Worm (Caenorhabditis elegans) whole organism, L1 larva: ENCODE results near the gene zhp-4.

ENCODE experiments used
- C34B4.2 ChIP-seq: sonication (generic microtip); optimal IDR thresholded peaks from 2 replicates; lab custom pipeline; 2017; ENCODE audit warnings: mild to moderate bottlenecking, missing genetic modification characterization, missing compliant biosample characterization
- aly-2 ChIP-seq: fragments of 150-350 bp; optimal IDR thresholded peaks from 2 replicates; lab custom pipeline; 2014; ENCODE audit warnings: missing biosample characterization, missing genetic modification characterization
- ceh-90 ChIP-seq: sonication (generic microtip); optimal IDR thresholded peaks from 2 replicates; lab custom pipeline; 2016; ENCODE audit warnings: missing genetic modification characterization, missing compliant biosample characterization
- egl-27 ChIP-seq, 2 experiments: fragments of 150-350 bp in 1 of 2; sonication (generic microtip); optimal IDR thresholded peaks; 3 replicates each; lab custom pipeline; 2017 to 2018; ENCODE audit warnings: missing biosample characterization in 2 of 2, missing genetic modification characterization in 2 of 2, missing genetic modification reagents in 2 of 2
- fkh-10 ChIP-seq: sonication (generic microtip); optimal IDR thresholded peaks from 2 replicates; lab custom pipeline; 2017; ENCODE audit warnings: missing biosample characterization, missing genetic modification reagents, missing genetic modification characterization
- mep-1 ChIP-seq: fragments of 150-350 bp; optimal IDR thresholded peaks from 2 replicates; lab custom pipeline; 2014; ENCODE audit warnings: missing biosample characterization, missing genetic modification characterization
- nhr-28 ChIP-seq: fragments of 150-350 bp; optimal IDR thresholded peaks from 2 replicates; lab custom pipeline; 2014; ENCODE audit warnings: missing biosample characterization, missing genetic modification characterization
- rnt-1 ChIP-seq: sonication (generic microtip); optimal IDR thresholded peaks from 2 replicates; lab custom pipeline; 2016; ENCODE audit warnings: mild to moderate bottlenecking, missing genetic modification characterization, moderate library complexity, missing compliant biosample characterization
- sup-37 ChIP-seq: fragments of 200-800 bp; sonication (Bioruptor generic); optimal IDR thresholded peaks from 2 replicates; lab custom pipeline; 2018; ENCODE audit warnings: mild to moderate bottlenecking, missing genetic modification characterization, missing compliant biosample characterization
- swsn-7 ChIP-seq: sonication (generic microtip); optimal IDR thresholded peaks from 2 replicates; lab custom pipeline; 2016; ENCODE audit warnings: missing genetic modification characterization, missing compliant biosample characterization
- unc-62 ChIP-seq: fragments of 150-350 bp; optimal IDR thresholded peaks from 2 replicates; lab custom pipeline; 2014; ENCODE audit warnings: missing biosample characterization, missing genetic modification reagents, missing genetic modification characterization

DNA sequence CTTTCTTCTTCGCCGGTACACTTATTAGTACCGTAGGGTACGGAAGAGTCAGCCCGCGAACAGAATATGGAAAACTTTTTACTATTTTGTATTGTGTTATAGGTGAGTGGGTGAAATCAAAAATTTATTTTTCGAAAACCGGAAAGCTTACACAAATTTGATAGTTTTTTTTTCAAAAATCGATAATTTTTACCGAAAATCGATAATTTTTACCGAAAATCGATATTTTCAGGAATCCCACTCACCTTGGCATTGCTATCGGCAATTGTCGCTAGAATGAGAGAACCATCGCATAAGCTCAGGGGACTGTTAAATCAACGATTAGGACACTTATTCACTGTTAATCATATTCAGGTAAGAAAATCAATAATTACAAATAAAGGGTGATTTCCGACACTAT lies 38.3 kb downstream of the zhp-4 start:
- no peak for TF ChIP-seq nhr-28 (tag; lab: Kevin White, UChicago)
- TF ChIP-seq egl-27 (tag; optimal IDR thresholded peaks at IDR 0.05; lab: Kevin White, UChicago), result no peak
- no peak for TF ChIP-seq ceh-90
- no peak for TF ChIP-seq C34B4.2
- TF ChIP-seq unc-62, result no peak
- TF ChIP-seq aly-2, result no peak
- TF ChIP-seq swsn-7, result no peak
- no peak for TF ChIP-seq fkh-10 (GFP tag; lab: Kevin White, UChicago)
- TF ChIP-seq rnt-1, result no peak
- no peak for TF ChIP-seq mep-1
- no peak for TF ChIP-seq sup-37 (GFP tag; lab: Kevin White, UChicago)
